Fruit fly (Drosophila melanogaster) whole organism, embryonic: ENCODE measurements around the gene Caf1-55.

Experiments used
- CG10431 ChIP-seq: fragments of 200-800 bp; sonication (Bioruptor generic); optimal IDR thresholded peaks from 3 replicates; lab custom pipeline; 2018; ENCODE audit warnings: missing biosample characterization, mild to moderate bottlenecking, missing genetic modification characterization
- CG10654 ChIP-seq: fragments of 200-800 bp; sonication (Bioruptor generic); optimal IDR thresholded peaks from 2 replicates; lab custom pipeline; 2016; ENCODE audit warnings: missing biosample characterization, missing genetic modification characterization
- CG11504 ChIP-seq: fragments of 200-800 bp; sonication (Bioruptor generic); optimal IDR thresholded peaks from 3 replicates; lab custom pipeline; 2019; ENCODE audit warnings: missing biosample characterization, mild to moderate bottlenecking, missing genetic modification characterization, moderate library complexity
- CG12391 ChIP-seq: fragments of 200-800 bp; sonication (Bioruptor generic); optimal IDR thresholded peaks from 3 replicates; lab custom pipeline; 2018; ENCODE audit warnings: missing biosample characterization, mild to moderate bottlenecking, missing genetic modification characterization, moderate library complexity
- CG13775 ChIP-seq: fragments of 200-800 bp; sonication (Bioruptor generic); optimal IDR thresholded peaks from 3 replicates; lab custom pipeline; 2017; ENCODE audit warnings: missing biosample characterization, mild to moderate bottlenecking, missing genetic modification characterization
- CG14050 ChIP-seq: fragments of 200-800 bp; sonication (Bioruptor generic); IDR thresholded peaks from 3 replicates; pipeline ENCODE4 v1.3.6; 2022; ENCODE audit warnings: missing biosample characterization, missing genetic modification characterization
- CG14860 ChIP-seq: fragments of 200-800 bp; sonication (Bioruptor generic); IDR thresholded peaks from 3 replicates; pipeline ENCODE4 v1.3.6; 2022; ENCODE audit warnings: missing biosample characterization, missing genetic modification characterization; ENCODE audit not compliant: partially characterized antibody
- CG1647 ChIP-seq: fragments of 200-800 bp; sonication (Bioruptor generic); optimal IDR thresholded peaks from 3 replicates; lab custom pipeline; 2016; ENCODE audit warnings: missing biosample characterization, missing genetic modification characterization
- CG16813 ChIP-seq: fragments of 200-800 bp; sonication (Bioruptor generic); IDR thresholded peaks from 3 replicates; pipeline ENCODE4 v1.3.6; 2022; ENCODE audit warnings: missing biosample characterization, missing genetic modification characterization; ENCODE audit not compliant: partially characterized antibody
- CG5953 ChIP-seq: fragments of 200-800 bp; sonication (Bioruptor generic); IDR thresholded peaks from 2 replicates; pipeline ENCODE4 v1.3.6; 2022; ENCODE audit warnings: missing biosample characterization, missing genetic modification characterization
- CG6175 ChIP-seq: fragments of 200-800 bp; sonication (Bioruptor generic); IDR thresholded peaks from 3 replicates; pipeline ENCODE4 v1.3.6; 2022; ENCODE audit warnings: missing biosample characterization, missing genetic modification characterization
- CG7271 ChIP-seq: fragments of 200-800 bp; sonication (Bioruptor generic); optimal IDR thresholded peaks from 2 replicates; lab custom pipeline; 2018; ENCODE audit warnings: missing biosample characterization, mild to moderate bottlenecking, missing genetic modification characterization, moderate library complexity
- CG7372 ChIP-seq: fragments of 200-800 bp; sonication (Bioruptor generic); IDR thresholded peaks from 2 replicates; pipeline ENCODE4 v1.3.6; 2022; ENCODE audit warnings: missing biosample characterization, missing genetic modification characterization
- CG7556 ChIP-seq: fragments of 200-800 bp; sonication (Bioruptor generic); optimal IDR thresholded peaks from 2 replicates; lab custom pipeline; 2017; ENCODE audit warnings: missing biosample characterization, mild to moderate bottlenecking, missing genetic modification characterization
- CG8290 ChIP-seq, 3 experiments: fragments of 200-800 bp; sonication (Bioruptor generic); optimal IDR thresholded peaks; 2 replicates each; lab custom pipeline; 2016 to 2019; ENCODE audit warnings: missing biosample characterization in 3 of 3, missing genetic modification characterization in 3 of 3, mild to moderate bottlenecking in 2 of 3, moderate library complexity in 1 of 3
- CTCF ChIP-seq: fragments of 200-800 bp; sonication (Bioruptor generic); optimal IDR thresholded peaks from 2 replicates; lab custom pipeline; 2017; ENCODE audit warnings: missing biosample characterization, mild to moderate bottlenecking, missing genetic modification characterization, moderate library complexity
- CrebB ChIP-seq: fragments of 200-800 bp; sonication (Bioruptor generic); optimal IDR thresholded peaks from 3 replicates; lab custom pipeline; 2018; ENCODE audit warnings: missing biosample characterization, mild to moderate bottlenecking, missing genetic modification characterization
- Deaf1 ChIP-seq: fragments of 200-800 bp; optimal IDR thresholded peaks from 3 replicates; lab custom pipeline; 2019; ENCODE audit warnings: missing biosample characterization, mild to moderate bottlenecking, missing genetic modification characterization, moderate library complexity
- Dp ChIP-seq: fragments of 200-800 bp; sonication (Bioruptor generic); optimal IDR thresholded peaks from 2 replicates; lab custom pipeline; 2018; ENCODE audit warnings: missing biosample characterization, mild to moderate bottlenecking, missing genetic modification characterization, moderate library complexity
- Dref ChIP-seq: fragments of 200-800 bp; sonication (Bioruptor generic); IDR thresholded peaks from 2 replicates; pipeline ENCODE4 v1.3.6; 2022; ENCODE audit warnings: missing biosample characterization, missing genetic modification characterization
- E2f2 ChIP-seq: fragments of 200-800 bp; sonication (Bioruptor generic); IDR thresholded peaks from 2 replicates; pipeline ENCODE4 v1.3.6; 2022; ENCODE audit warnings: missing biosample characterization, missing genetic modification characterization
- ERR ChIP-seq: fragments of 200-800 bp; sonication (Bioruptor generic); optimal IDR thresholded peaks from 2 replicates; lab custom pipeline; 2016; ENCODE audit warnings: missing biosample characterization, missing genetic modification characterization
- HLH4C ChIP-seq: fragments of 200-800 bp; sonication (Bioruptor generic); IDR thresholded peaks from 3 replicates; pipeline ENCODE4 v1.3.6; 2022; ENCODE audit warnings: missing biosample characterization, missing genetic modification characterization; ENCODE audit not compliant: partially characterized antibody
- HmgD ChIP-seq: fragments of 200-800 bp; sonication (Bioruptor generic); optimal IDR thresholded peaks from 3 replicates; lab custom pipeline; 2016; ENCODE audit warnings: missing biosample characterization, missing genetic modification characterization
- Hr51 ChIP-seq, 2 experiments: fragments of 200-800 bp; sonication (Bioruptor generic); optimal IDR thresholded peaks; 2 replicates in 1 of 2; 3 replicates in 1 of 2; lab custom pipeline; 2016 to 2018; ENCODE audit warnings: missing biosample characterization in 2 of 2, missing genetic modification characterization in 2 of 2, mild to moderate bottlenecking in 1 of 2, moderate library complexity in 1 of 2
- Hsf ChIP-seq: fragments of 200-800 bp; sonication (Bioruptor generic); optimal IDR thresholded peaks from 3 replicates; lab custom pipeline; 2016; ENCODE audit warnings: missing biosample characterization, missing genetic modification characterization
- Mad ChIP-seq: fragments of 200-800 bp; sonication (Bioruptor generic); optimal IDR thresholded peaks from 2 replicates; lab custom pipeline; 2016; ENCODE audit warnings: missing biosample characterization, missing genetic modification characterization
- Scr ChIP-seq: fragments of 200-800 bp; sonication (Bioruptor generic); IDR thresholded peaks from 2 replicates; pipeline ENCODE4 v1.3.6; 2022; ENCODE audit warnings: missing biosample characterization, missing genetic modification characterization; ENCODE audit not compliant: partially characterized antibody
- amos ChIP-seq: fragments of 200-800 bp; sonication (Bioruptor generic); IDR thresholded peaks from 2 replicates; pipeline ENCODE4 v1.3.6; 2022; ENCODE audit warnings: missing biosample characterization, missing genetic modification characterization; ENCODE audit not compliant: partially characterized antibody
- croc ChIP-seq: fragments of 200-800 bp; sonication (Bioruptor generic); conservative IDR thresholded peaks from 3 replicates; pipeline ENCODE4 v1.3.6; 2022; ENCODE audit warnings: missing biosample characterization, missing genetic modification characterization
- crol ChIP-seq: fragments of 200-800 bp; sonication (Bioruptor generic); IDR thresholded peaks from 2 replicates; pipeline ENCODE4 v1.3.6; 2022; ENCODE audit warnings: missing biosample characterization, missing genetic modification characterization
- cwo ChIP-seq: fragments of 200-800 bp; sonication (Bioruptor generic); optimal IDR thresholded peaks from 3 replicates; lab custom pipeline; 2017; ENCODE audit warnings: missing biosample characterization, missing genetic modification characterization, mild to moderate bottlenecking, moderate library complexity, missing genetic modification reagents
- dati ChIP-seq: fragments of 200-800 bp; sonication (Bioruptor generic); IDR thresholded peaks from 2 replicates; pipeline ENCODE4 v1.3.6; 2022; ENCODE audit warnings: missing biosample characterization, missing genetic modification characterization
- ems ChIP-seq: fragments of 200-800 bp; sonication (Bioruptor generic); optimal IDR thresholded peaks from 3 replicates; lab custom pipeline; 2016; ENCODE audit warnings: missing biosample characterization, missing genetic modification characterization
- eve ChIP-seq, 2 experiments: fragments of >200 bp; optimal IDR thresholded peaks; 2 replicates each; lab custom pipeline; 2017; ENCODE audit warnings: missing biosample characterization in 2 of 2, missing genetic modification characterization in 2 of 2
- fd64A ChIP-seq: fragments of 200-800 bp; sonication (Bioruptor generic); optimal IDR thresholded peaks from 3 replicates; lab custom pipeline; 2018; ENCODE audit warnings: missing biosample characterization, mild to moderate bottlenecking, missing genetic modification characterization
- gce ChIP-seq: fragments of 200-800 bp; sonication (Bioruptor generic); IDR thresholded peaks from 3 replicates; pipeline ENCODE4 v1.3.6; 2022; ENCODE audit warnings: missing biosample characterization, missing genetic modification characterization
- hbn ChIP-seq: fragments of 200-800 bp; sonication (Bioruptor generic); IDR thresholded peaks from 2 replicates; pipeline ENCODE4 v1.3.6; 2022; ENCODE audit warnings: missing biosample characterization, missing genetic modification characterization; ENCODE audit not compliant: partially characterized antibody
- ind ChIP-seq: fragments of 200-800 bp; sonication (Bioruptor generic); optimal IDR thresholded peaks from 3 replicates; lab custom pipeline; 2016; ENCODE audit warnings: missing biosample characterization, missing genetic modification characterization
- insv ChIP-seq, 2 experiments: fragments of 200-800 bp; sonication (Bioruptor generic); optimal IDR thresholded peaks; 3 replicates each; lab custom pipeline; 2016 to 2018; ENCODE audit warnings: missing biosample characterization in 2 of 2, missing genetic modification characterization in 2 of 2
- jing ChIP-seq: fragments of 200-800 bp; sonication (Bioruptor generic); optimal IDR thresholded peaks from 2 replicates; lab custom pipeline; 2018; ENCODE audit warnings: missing biosample characterization, mild to moderate bottlenecking, missing genetic modification characterization
- jumu ChIP-seq: fragments of 200-800 bp; sonication (Bioruptor generic); optimal IDR thresholded peaks from 3 replicates; lab custom pipeline; 2016; ENCODE audit warnings: missing biosample characterization, missing genetic modification characterization
- mld ChIP-seq: fragments of 200-800 bp; sonication (Bioruptor generic); IDR thresholded peaks from 3 replicates; pipeline ENCODE4 v1.3.6; 2022; ENCODE audit warnings: missing biosample characterization, missing genetic modification characterization; ENCODE audit not compliant: partially characterized antibody
- slbo ChIP-seq: fragments of 200-800 bp; sonication (Bioruptor generic); IDR thresholded peaks from 2 replicates; pipeline ENCODE4 v1.3.6; 2022; ENCODE audit warnings: missing biosample characterization, missing genetic modification characterization
- sr ChIP-seq: fragments of 200-800 bp; sonication (Bioruptor generic); IDR thresholded peaks from 3 replicates; pipeline ENCODE4 v1.3.6; 2022; ENCODE audit warnings: missing biosample characterization, missing genetic modification characterization
- trem ChIP-seq: fragments of 200-800 bp; optimal IDR thresholded peaks from 3 replicates; lab custom pipeline; 2019; ENCODE audit warnings: missing biosample characterization, mild to moderate bottlenecking, missing genetic modification characterization, moderate library complexity
- twi ChIP-seq: fragments of 200-800 bp; optimal IDR thresholded peaks from 2 replicates; lab custom pipeline; 2019; ENCODE audit warnings: missing biosample characterization, mild to moderate bottlenecking, missing genetic modification characterization, moderate library complexity
- unc-4 ChIP-seq: fragments of 200-800 bp; sonication (Bioruptor generic); IDR thresholded peaks from 2 replicates; pipeline ENCODE4 v1.3.6; 2022; ENCODE audit warnings: missing biosample characterization, missing genetic modification characterization; ENCODE audit not compliant: partially characterized antibody
- vfl ChIP-seq: fragments of 200-800 bp; sonication (Bioruptor generic); optimal IDR thresholded peaks from 2 replicates; lab custom pipeline; 2016; ENCODE audit warnings: missing biosample characterization, missing genetic modification characterization
- zen2 ChIP-seq: fragments of 200-800 bp; sonication (Bioruptor generic); IDR thresholded peaks from 3 replicates; pipeline ENCODE4 v1.3.6; 2022; ENCODE audit warnings: missing biosample characterization, missing genetic modification characterization; ENCODE audit not compliant: partially characterized antibody
- zfh2 ChIP-seq: fragments of 200-800 bp; sonication (Bioruptor generic); optimal IDR thresholded peaks from 2 replicates; lab custom pipeline; 2016; ENCODE audit warnings: missing biosample characterization, missing genetic modification characterization

Caf1-55 gene

dm6 chr3R:15263946-15264345, 38.6 kb downstream of the Caf1-55 start:
- TF ChIP-seq CG7556 (GFP tag; lab: Kevin White, UChicago) (no peak), hbn (GFP tag; lab: Robert Waterston, UW) (peak; percentile 30), Deaf1 (tag; lab: Kevin White, UChicago) (no peak), amos (peak; percentile 33; the same call in 1 of the 2 replicates), insv (GFP tag; optimal IDR thresholded peaks at IDR 0.05; lab: Kevin White, UChicago) (no peak), eve (GFP tag; optimal IDR thresholded peaks at IDR 0.05; lab: Kevin White, UChicago) (no peak), CrebB (tag; lab: Kevin White, UChicago) (no peak), ERR (no peak), E2f2 (GFP tag; lab: Robert Waterston, UW) (peak; percentile 43; the same call in 1 of the 2 replicates), zfh2 (GFP tag; lab: Kevin White, UChicago) (no peak), slbo (GFP tag; lab: Robert Waterston, UW) (no peak), CG16813 (0 out of 3 replicates have a peak, but pooled peaks have one; percentile 16), CG12391 (tag; lab: Kevin White, UChicago) (no peak), twi (tag; lab: Kevin White, UChicago) (no peak), CG7372 (GFP tag; lab: Robert Waterston, UW) (no peak), CG11504 (tag; lab: Kevin White, UChicago) (no peak), gce (no peak), CG14050 (no peak), crol (peak; percentile 87), cwo (no peak), Dref (GFP tag; lab: Robert Waterston, UW) (peak; percentile 65), jing (GFP tag; lab: Kevin White, UChicago) (no peak), CG7271 (no peak), trem (tag; lab: Kevin White, UChicago) (no peak), mld (GFP tag; lab: Robert Waterston, UW) (0 out of 3 replicates have a peak, but pooled peaks have one; percentile 17), CG6175 (GFP tag; lab: Robert Waterston, UW) (no peak), croc (no peak), CG8290 (GFP tag; optimal IDR thresholded peaks at IDR 0.05; lab: Kevin White, UChicago) (no peak), CG8290 (tag; optimal IDR thresholded peaks at IDR 0.05; lab: Kevin White, UChicago) (no peak), vfl (GFP tag; lab: Kevin White, UChicago) (no peak), CG13775 (GFP tag; lab: Kevin White, UChicago) (no peak), sr (no peak), zen2 (GFP tag; lab: Robert Waterston, UW) (no peak; the same call in 2 of the 3 replicates), jumu (GFP tag; lab: Kevin White, UChicago) (no peak), ind (GFP tag; lab: Kevin White, UChicago) (no peak), unc-4 (GFP tag; lab: Robert Waterston, UW) (peak; percentile 37), Scr (GFP tag; lab: Robert Waterston, UW) (no peak; the same call in 1 of the 2 replicates), fd64A (GFP tag; lab: Kevin White, UChicago) (no peak), CG14860 (GFP tag; lab: Robert Waterston, UW) (no peak), Hsf (GFP tag; lab: Kevin White, UChicago) (no peak), CG10431 (GFP tag; lab: Kevin White, UChicago) (no peak), Dp (peak; percentile 29), Mad (GFP tag; lab: Kevin White, UChicago) (no peak), CG5953 (GFP tag; lab: Robert Waterston, UW) (no peak), HLH4C (GFP tag; lab: Robert Waterston, UW) (peak; percentile 6; the same call in 2 of the 3 replicates), dati (GFP tag; lab: Robert Waterston, UW) (no peak), ems (no peak), CTCF (GFP tag; lab: Kevin White, UChicago) (no peak), Hr51 (GFP tag; optimal IDR thresholded peaks at IDR 0.05; lab: Kevin White, UChicago) (no peak), HmgD (no peak), CG1647 (GFP tag; lab: Kevin White, UChicago) (no peak), CG10654 (GFP tag; lab: Kevin White, UChicago) (no peak)
